Fruit fly (Drosophila melanogaster) whole organism, embryonic: ENCODE measurements around the gene Lsm12a.

ENCODE experiments used
- Antp ChIP-seq: fragments of 200-800 bp; sonication (Bioruptor generic); optimal IDR thresholded peaks from 3 replicates; lab custom pipeline; 2016; ENCODE audit warnings: missing biosample characterization, missing genetic modification characterization
- B-H1 ChIP-seq: fragments of 200-800 bp; sonication (Bioruptor generic); IDR thresholded peaks from 3 replicates; pipeline ENCODE4 v1.3.6; 2022; ENCODE audit warnings: missing biosample characterization, missing genetic modification characterization
- Bgb ChIP-seq: fragments of 200-800 bp; sonication (Bioruptor generic); IDR thresholded peaks from 2 replicates; pipeline ENCODE4 v1.3.6; 2022; ENCODE audit warnings: missing biosample characterization, missing genetic modification characterization; ENCODE audit not compliant: partially characterized antibody
- Bteb2 ChIP-seq: fragments of 200-800 bp; sonication (Bioruptor generic); optimal IDR thresholded peaks from 2 replicates; lab custom pipeline; 2016; ENCODE audit warnings: missing biosample characterization, missing genetic modification characterization
- C15 ChIP-seq: fragments of 200-800 bp; sonication (Bioruptor generic); IDR thresholded peaks from 3 replicates; pipeline ENCODE4 v1.3.6; 2022; ENCODE audit warnings: missing biosample characterization, missing genetic modification characterization
- CG10462 ChIP-seq: fragments of 200-800 bp; sonication (Bioruptor generic); optimal IDR thresholded peaks from 2 replicates; lab custom pipeline; 2016; ENCODE audit warnings: missing biosample characterization, missing genetic modification characterization
- CG11085 ChIP-seq: fragments of 200-800 bp; sonication (Bioruptor generic); IDR thresholded peaks from 2 replicates; pipeline ENCODE4 v1.3.6; 2022; ENCODE audit warnings: missing biosample characterization, missing genetic modification characterization
- CG11504 ChIP-seq: fragments of 200-800 bp; sonication (Bioruptor generic); optimal IDR thresholded peaks from 3 replicates; lab custom pipeline; 2019; ENCODE audit warnings: missing biosample characterization, mild to moderate bottlenecking, missing genetic modification characterization, moderate library complexity
- CG12104 ChIP-seq: fragments of 200-800 bp; sonication (Bioruptor generic); optimal IDR thresholded peaks from 3 replicates; lab custom pipeline; 2016; ENCODE audit warnings: missing biosample characterization, missing genetic modification characterization
- CG12744 ChIP-seq: fragments of 200-800 bp; sonication (Bioruptor generic); optimal IDR thresholded peaks from 2 replicates; lab custom pipeline; 2016; ENCODE audit warnings: missing biosample characterization, missing genetic modification characterization
- CG14710 ChIP-seq: fragments of 200-800 bp; sonication (Bioruptor generic); optimal IDR thresholded peaks from 3 replicates; lab custom pipeline; 2019; ENCODE audit warnings: missing biosample characterization, mild to moderate bottlenecking, missing genetic modification characterization, moderate library complexity
- CG1647 ChIP-seq: fragments of 200-800 bp; sonication (Bioruptor generic); optimal IDR thresholded peaks from 3 replicates; lab custom pipeline; 2016; ENCODE audit warnings: missing biosample characterization, missing genetic modification characterization
- CG16863 ChIP-seq: fragments of 200-800 bp; sonication (Bioruptor generic); optimal IDR thresholded peaks from 3 replicates; lab custom pipeline; 2016; ENCODE audit warnings: missing biosample characterization, missing genetic modification characterization
- CG18011 ChIP-seq: fragments of 200-800 bp; sonication (Bioruptor generic); optimal IDR thresholded peaks from 2 replicates; lab custom pipeline; 2017; ENCODE audit warnings: missing biosample characterization, missing genetic modification characterization, mild to moderate bottlenecking, moderate library complexity, missing genotype
- CG30020 ChIP-seq: fragments of 200-800 bp; optimal IDR thresholded peaks from 2 replicates; lab custom pipeline; 2019; ENCODE audit warnings: missing biosample characterization, mild to moderate bottlenecking, missing genetic modification characterization, moderate library complexity
- CG34224 ChIP-seq: fragments of 200-800 bp; sonication (Bioruptor generic); IDR thresholded peaks from 3 replicates; pipeline ENCODE4 v1.3.6; 2022; ENCODE audit warnings: missing biosample characterization, missing genetic modification characterization; ENCODE audit not compliant: partially characterized antibody
- CG34376 ChIP-seq: fragments of 200-800 bp; sonication (Bioruptor generic); optimal IDR thresholded peaks from 2 replicates; lab custom pipeline; 2018; ENCODE audit warnings: missing biosample characterization, mild to moderate bottlenecking, missing genetic modification characterization
- CG4282 ChIP-seq: fragments of 200-800 bp; sonication (Bioruptor generic); optimal IDR thresholded peaks from 2 replicates; lab custom pipeline; 2016; ENCODE audit warnings: missing biosample characterization, missing genetic modification characterization
- CG4328 ChIP-seq: fragments of 200-800 bp; sonication (Bioruptor generic); optimal IDR thresholded peaks from 3 replicates; lab custom pipeline; 2017; ENCODE audit warnings: missing biosample characterization, missing genetic modification reagents, missing genetic modification characterization
- CG4360 ChIP-seq: fragments of 200-800 bp; sonication (Bioruptor generic); IDR thresholded peaks from 2 replicates; pipeline ENCODE4 v1.3.6; 2022; ENCODE audit warnings: missing biosample characterization, missing genetic modification characterization
- CG4707 ChIP-seq: fragments of 200-800 bp; sonication (Bioruptor generic); optimal IDR thresholded peaks from 2 replicates; lab custom pipeline; 2018; ENCODE audit warnings: missing biosample characterization, mild to moderate bottlenecking, missing genetic modification characterization, moderate library complexity
- CG4820 ChIP-seq: fragments of 200-800 bp; sonication (Bioruptor generic); optimal IDR thresholded peaks from 3 replicates; lab custom pipeline; 2016; ENCODE audit warnings: missing biosample characterization, missing genetic modification characterization
- CG4854 ChIP-seq: fragments of 200-800 bp; sonication (Bioruptor generic); optimal IDR thresholded peaks from 2 replicates; lab custom pipeline; 2016; ENCODE audit warnings: missing biosample characterization, missing genetic modification characterization, inconsistent platforms
- CG6254 ChIP-seq: fragments of 200-800 bp; sonication (Bioruptor generic); optimal IDR thresholded peaks from 3 replicates; lab custom pipeline; 2017; ENCODE audit warnings: mild to moderate bottlenecking, missing biosample characterization, missing genetic modification reagents, missing genetic modification characterization
- CG6683 ChIP-seq: fragments of 200-800 bp; sonication (Bioruptor generic); optimal IDR thresholded peaks from 2 replicates; lab custom pipeline; 2017; ENCODE audit warnings: missing biosample characterization, mild to moderate bottlenecking, missing genetic modification characterization, missing genetic modification reagents
- CG6854 ChIP-seq: fragments of 200-800 bp; sonication (Bioruptor generic); optimal IDR thresholded peaks from 3 replicates; lab custom pipeline; 2017; ENCODE audit warnings: missing biosample characterization, mild to moderate bottlenecking, missing genetic modification characterization
- CG9797 ChIP-seq: fragments of 200-800 bp; sonication (Bioruptor generic); optimal IDR thresholded peaks from 3 replicates; lab custom pipeline; 2018; ENCODE audit warnings: missing biosample characterization, mild to moderate bottlenecking, missing genetic modification characterization
- CoRest ChIP-seq: fragments of 200-800 bp; sonication (Bioruptor generic); optimal IDR thresholded peaks from 3 replicates; lab custom pipeline; 2018; ENCODE audit warnings: missing biosample characterization, mild to moderate bottlenecking, missing genetic modification characterization, moderate library complexity
- Dref ChIP-seq: fragments of 200-800 bp; sonication (Bioruptor generic); IDR thresholded peaks from 2 replicates; pipeline ENCODE4 v1.3.6; 2022; ENCODE audit warnings: missing biosample characterization, missing genetic modification characterization
- Ets65A ChIP-seq: fragments of 200-800 bp; sonication (Bioruptor generic); peaks from one replicate; lab custom pipeline; 2016; ENCODE audit warnings: missing biosample characterization, missing genetic modification characterization
- Hmr ChIP-seq: fragments of 200-800 bp; sonication (Bioruptor generic); optimal IDR thresholded peaks from 3 replicates; lab custom pipeline; 2017; ENCODE audit warnings: mild to moderate bottlenecking, missing biosample characterization, missing genetic modification reagents, missing genetic modification characterization
- Mrtf ChIP-seq: fragments of 200-800 bp; sonication (Bioruptor generic); IDR thresholded peaks from 3 replicates; pipeline ENCODE4 v1.3.6; 2022; ENCODE audit warnings: missing biosample characterization, missing genetic modification characterization
- Opbp ChIP-seq: fragments of 200-800 bp; sonication (Bioruptor generic); IDR thresholded peaks from 3 replicates; pipeline ENCODE4 v1.3.6; 2022; ENCODE audit warnings: missing biosample characterization, missing genetic modification characterization; ENCODE audit not compliant: partially characterized antibody
- ato ChIP-seq: fragments of 200-800 bp; sonication (Bioruptor generic); IDR thresholded peaks from 2 replicates; pipeline ENCODE4 v1.3.6; 2022; ENCODE audit warnings: missing biosample characterization, missing genetic modification characterization; ENCODE audit not compliant: partially characterized antibody
- btn ChIP-seq: fragments of 200-800 bp; sonication (Bioruptor generic); optimal IDR thresholded peaks from 2 replicates; lab custom pipeline; 2016; ENCODE audit warnings: missing biosample characterization, missing genetic modification characterization
- dimm ChIP-seq: fragments of 200-800 bp; sonication (Bioruptor generic); IDR thresholded peaks from 2 replicates; pipeline ENCODE4 v1.3.6; 2022; ENCODE audit warnings: missing biosample characterization, missing genetic modification characterization
- dmrt11E ChIP-seq: fragments of 200-800 bp; sonication (Bioruptor generic); optimal IDR thresholded peaks from 3 replicates; lab custom pipeline; 2018; ENCODE audit warnings: missing biosample characterization, mild to moderate bottlenecking, missing genetic modification characterization, moderate library complexity
- fd102C ChIP-seq: fragments of 200-800 bp; sonication (Bioruptor generic); optimal IDR thresholded peaks from 2 replicates; lab custom pipeline; 2018; ENCODE audit warnings: missing biosample characterization, mild to moderate bottlenecking, missing genetic modification characterization, moderate library complexity
- gt ChIP-seq: fragments of 200-800 bp; sonication (Bioruptor generic); IDR thresholded peaks from 2 replicates; pipeline ENCODE4 v1.3.6; 2022; ENCODE audit warnings: missing biosample characterization, missing genetic modification characterization
- kni ChIP-seq: fragments of 200-800 bp; sonication (Bioruptor generic); optimal IDR thresholded peaks from 3 replicates; lab custom pipeline; 2017; ENCODE audit warnings: mild to moderate bottlenecking, missing biosample characterization, missing genetic modification reagents, missing genetic modification characterization
- lab ChIP-seq: fragments of 200-800 bp; sonication (Bioruptor generic); optimal IDR thresholded peaks from 3 replicates; lab custom pipeline; 2017; ENCODE audit warnings: missing biosample characterization, missing genetic modification characterization, mild to moderate bottlenecking, moderate library complexity, missing genetic modification reagents
- mirr ChIP-seq: fragments of 200-800 bp; sonication (Bioruptor generic); optimal IDR thresholded peaks from 3 replicates; lab custom pipeline; 2018; ENCODE audit warnings: missing biosample characterization, mild to moderate bottlenecking, missing genetic modification characterization
- nau ChIP-seq: fragments of 200-800 bp; sonication (Bioruptor generic); optimal IDR thresholded peaks from 3 replicates; lab custom pipeline; 2017; ENCODE audit warnings: missing biosample characterization, mild to moderate bottlenecking, missing genetic modification characterization, missing genetic modification reagents
- pum ChIP-seq: fragments of 200-800 bp; sonication (Bioruptor generic); optimal IDR thresholded peaks from 2 replicates; lab custom pipeline; 2016; ENCODE audit warnings: missing biosample characterization, missing genetic modification characterization
- seq ChIP-seq: fragments of 200-800 bp; sonication (Bioruptor generic); IDR thresholded peaks from 2 replicates; pipeline ENCODE4 v1.3.6; 2022; ENCODE audit warnings: missing biosample characterization, missing genetic modification characterization
- sim ChIP-seq: fragments of 200-800 bp; sonication (Bioruptor generic); IDR thresholded peaks from 2 replicates; pipeline ENCODE4 v1.3.6; 2022; ENCODE audit warnings: missing biosample characterization, missing genetic modification characterization
- sima ChIP-seq: fragments of 200-800 bp; sonication (Bioruptor generic); optimal IDR thresholded peaks from 2 replicates; lab custom pipeline; 2016; ENCODE audit warnings: missing biosample characterization, missing genetic modification characterization
- trh ChIP-seq: fragments of 200-800 bp; sonication (Bioruptor generic); optimal IDR thresholded peaks from 2 replicates; lab custom pipeline; 2016; ENCODE audit warnings: missing biosample characterization, missing genetic modification characterization
- zen ChIP-seq: fragments of 200-800 bp; sonication (Bioruptor generic); optimal IDR thresholded peaks from 3 replicates; lab custom pipeline; 2018; ENCODE audit warnings: missing biosample characterization, mild to moderate bottlenecking, missing genetic modification characterization, moderate library complexity

Lsm12a gene

dm6 chrX:12003437-12004394, 14.7 kb upstream of the Lsm12a start, which contains the start of gene fw (continued):
- no peak for TF ChIP-seq zen (tag; lab: Kevin White, UChicago)
- no peak for TF ChIP-seq seq (GFP tag; lab: Robert Waterston, UW)
- no peak for TF ChIP-seq CG6683
- TF ChIP-seq CG34224 (GFP tag; lab: Robert Waterston, UW), result no peak
- TF ChIP-seq dmrt11E (tag; lab: Kevin White, UChicago), result peak; percentile 4
- no peak for TF ChIP-seq kni (GFP tag; lab: Kevin White, UChicago)
- peak; percentile 56; the same call in 1 of the 3 replicates for TF ChIP-seq Mrtf (GFP tag; lab: Robert Waterston, UW)
- no peak for TF ChIP-seq CG4282 (GFP tag; lab: Kevin White, UChicago)
- TF ChIP-seq CG10462 (GFP tag; lab: Kevin White, UChicago), result no peak
- TF ChIP-seq CG6854 (GFP tag; lab: Kevin White, UChicago), result no peak
- TF ChIP-seq nau, result no peak
- peak; percentile 15; the same call in 1 of the 3 replicates for TF ChIP-seq B-H1 (GFP tag; lab: Robert Waterston, UW)
- no peak for TF ChIP-seq sima (GFP tag; lab: Kevin White, UChicago)
- TF ChIP-seq CG4854 (GFP tag; lab: Kevin White, UChicago), result no peak
- no peak for TF ChIP-seq CG4360
- TF ChIP-seq CG4707 (GFP tag; lab: Kevin White, UChicago), result peak; percentile 92
- no peak for TF ChIP-seq CoRest (tag; lab: Kevin White, UChicago)
- TF ChIP-seq CG11504, result no peak
- no peak for TF ChIP-seq Opbp (GFP tag; lab: Robert Waterston, UW)
- no peak for TF ChIP-seq CG18011
- peak; percentile 11 for TF ChIP-seq lab (GFP tag; lab: Kevin White, UChicago)
- TF ChIP-seq CG34376, result no peak
- peak; percentile 80 for TF ChIP-seq Ets65A
- TF ChIP-seq CG16863, result peak; percentile 39
- TF ChIP-seq mirr (GFP tag; lab: Kevin White, UChicago), result no peak
- no peak for TF ChIP-seq btn (GFP tag; lab: Kevin White, UChicago)
- no peak for TF ChIP-seq trh (GFP tag; lab: Kevin White, UChicago)
- TF ChIP-seq gt (GFP tag; lab: Robert Waterston, UW), result no peak
- TF ChIP-seq CG12744 (GFP tag; lab: Kevin White, UChicago), result peak; percentile 21
- no peak for TF ChIP-seq CG14710 (tag; lab: Kevin White, UChicago)
- TF ChIP-seq sim (GFP tag; lab: Robert Waterston, UW), result no peak
- peak; percentile 36 for TF ChIP-seq Antp
- TF ChIP-seq CG4820 (GFP tag; lab: Kevin White, UChicago), result no peak
- TF ChIP-seq C15 (GFP tag; lab: Robert Waterston, UW), result no peak
- TF ChIP-seq dimm (GFP tag; lab: Robert Waterston, UW), result no peak
- no peak for TF ChIP-seq CG11085 (GFP tag; lab: Robert Waterston, UW)
- no peak for TF ChIP-seq pum (GFP tag; lab: Kevin White, UChicago)
- no peak for TF ChIP-seq Bteb2
- no peak for TF ChIP-seq CG6254 (GFP tag; lab: Kevin White, UChicago)
- TF ChIP-seq Hmr (GFP tag; lab: Kevin White, UChicago), result no peak
- no peak for TF ChIP-seq Bgb
- no peak for TF ChIP-seq fd102C (GFP tag; lab: Kevin White, UChicago)
- no peak for TF ChIP-seq CG1647
- no peak for TF ChIP-seq CG30020
- no peak for TF ChIP-seq CG4328 (GFP tag; lab: Kevin White, UChicago)
- no peak for TF ChIP-seq CG9797 (GFP tag; lab: Kevin White, UChicago)
- no peak for TF ChIP-seq Dref (GFP tag; lab: Robert Waterston, UW)
- no peak for TF ChIP-seq CG12104 (GFP tag; lab: Kevin White, UChicago)
- no peak for TF ChIP-seq ato (GFP tag; lab: Robert Waterston, UW)
